Fruit fly (Drosophila melanogaster) S2 (cell line): Measurements from ENCODE around the gene Cox17.

ENCODE experiments used
- CG8478 ChIP-seq: fragments of >200 bp; optimal IDR thresholded peaks from 2 replicates; lab custom pipeline; 2018
- CTCF ChIP-seq, 2 experiments: fragments of >200 bp; optimal IDR thresholded peaks; 2 replicates each; lab custom pipeline; 2018

DNA sequence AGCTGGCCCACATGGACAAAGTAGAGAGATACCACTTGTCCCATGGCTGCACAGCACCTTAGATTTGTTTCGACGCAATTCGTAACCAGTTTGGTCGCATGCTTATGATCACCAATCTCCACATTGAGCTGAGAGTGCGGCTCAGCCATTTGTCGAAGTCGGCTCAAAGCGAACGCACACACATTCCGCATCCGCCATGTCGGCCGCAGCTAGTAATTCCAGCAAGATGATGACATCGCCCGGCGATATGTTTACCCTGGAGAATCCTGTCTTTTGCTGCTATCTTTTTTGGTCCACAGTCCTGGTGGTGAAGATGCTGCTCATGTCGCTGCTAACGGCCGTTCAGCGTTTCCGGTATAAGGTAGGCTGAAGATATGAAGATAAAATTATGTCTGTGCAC lies 1.8 kb downstream of the Cox17 start, which contains the start of gene CG33178:
- TF ChIP-seq CTCF (optimal IDR thresholded peaks at IDR 0.05; lab: Kevin White, UChicago) (no peak), CG8478 (lab: Kevin White, UChicago) (no peak)
